Fruit fly (Drosophila melanogaster) whole organism, embryonic: ENCODE data around the gene Mettl5.

Experiments
- Ada2b ChIP-seq: fragments of 200-800 bp; sonication (Bioruptor generic); IDR thresholded peaks from 2 replicates; pipeline ENCODE4 v1.3.6; 2022; ENCODE audit warnings: missing biosample characterization, missing genetic modification characterization
- Atf3 ChIP-seq: fragments of 200-800 bp; sonication (Bioruptor generic); optimal IDR thresholded peaks from 3 replicates; lab custom pipeline; 2016; ENCODE audit warnings: missing biosample characterization, missing genetic modification characterization
- CG10543 ChIP-seq: fragments of 200-800 bp; sonication (Bioruptor generic); optimal IDR thresholded peaks from 3 replicates; lab custom pipeline; 2017; ENCODE audit warnings: missing biosample characterization, mild to moderate bottlenecking, missing genetic modification characterization, moderate library complexity
- CG10565 ChIP-seq: fragments of 200-800 bp; sonication (Bioruptor generic); optimal IDR thresholded peaks from 3 replicates; lab custom pipeline; 2016; ENCODE audit warnings: missing biosample characterization, mild to moderate bottlenecking, missing genetic modification characterization
- CG10959 ChIP-seq: fragments of 200-800 bp; sonication (Bioruptor generic); IDR thresholded peaks from 2 replicates; pipeline ENCODE4 v1.3.6; 2022; ENCODE audit warnings: missing biosample characterization, missing genetic modification characterization
- CG12769 ChIP-seq: fragments of 200-800 bp; sonication (Bioruptor generic); optimal IDR thresholded peaks from 2 replicates; lab custom pipeline; 2019; ENCODE audit warnings: missing biosample characterization, mild to moderate bottlenecking, missing genetic modification characterization, moderate library complexity
- CG12942 ChIP-seq: fragments of 200-800 bp; sonication (Bioruptor generic); optimal IDR thresholded peaks from 3 replicates; lab custom pipeline; 2016; ENCODE audit warnings: missing biosample characterization, missing genetic modification characterization
- CG13624 ChIP-seq: fragments of 200-800 bp; sonication (Bioruptor generic); optimal IDR thresholded peaks from 2 replicates; lab custom pipeline; 2016; ENCODE audit warnings: missing biosample characterization, missing genetic modification characterization
- CG15269 ChIP-seq: fragments of 200-800 bp; sonication (Bioruptor generic); optimal IDR thresholded peaks from 2 replicates; lab custom pipeline; 2018; ENCODE audit warnings: missing biosample characterization, mild to moderate bottlenecking, missing genetic modification characterization, moderate library complexity
- CG1529 ChIP-seq: fragments of 200-800 bp; sonication (Bioruptor generic); optimal IDR thresholded peaks from 3 replicates; lab custom pipeline; 2018; ENCODE audit warnings: missing biosample characterization, missing genetic modification characterization
- CG1602 ChIP-seq: fragments of 200-800 bp; sonication (Bioruptor generic); optimal IDR thresholded peaks from 3 replicates; lab custom pipeline; 2016; ENCODE audit warnings: missing biosample characterization, missing genetic modification characterization
- CG16813 ChIP-seq: fragments of 200-800 bp; sonication (Bioruptor generic); IDR thresholded peaks from 3 replicates; pipeline ENCODE4 v1.3.6; 2022; ENCODE audit warnings: missing biosample characterization, missing genetic modification characterization; ENCODE audit not compliant: partially characterized antibody
- CG17385 ChIP-seq: fragments of 200-800 bp; sonication (Bioruptor generic); optimal IDR thresholded peaks from 3 replicates; lab custom pipeline; 2018; ENCODE audit warnings: missing biosample characterization, mild to moderate bottlenecking, missing genetic modification characterization
- CG2120 ChIP-seq: fragments of 200-800 bp; sonication (Bioruptor generic); optimal IDR thresholded peaks from 3 replicates; lab custom pipeline; 2016; ENCODE audit warnings: missing biosample characterization, missing genetic modification characterization
- CG3838 ChIP-seq: fragments of 200-800 bp; sonication (Bioruptor generic); optimal IDR thresholded peaks from 3 replicates; lab custom pipeline; 2016; ENCODE audit warnings: missing biosample characterization, missing genetic modification characterization
- CG3847 ChIP-seq: fragments of 200-800 bp; sonication (Bioruptor generic); IDR thresholded peaks from 2 replicates; pipeline ENCODE4 v1.3.6; 2022; ENCODE audit warnings: missing biosample characterization, missing genetic modification characterization
- CG4360 ChIP-seq: fragments of 200-800 bp; sonication (Bioruptor generic); IDR thresholded peaks from 2 replicates; pipeline ENCODE4 v1.3.6; 2022; ENCODE audit warnings: missing biosample characterization, missing genetic modification characterization
- CG6272 ChIP-seq: fragments of 200-800 bp; sonication (Bioruptor generic); IDR thresholded peaks from 2 replicates; pipeline ENCODE4 v1.3.6; 2022; ENCODE audit warnings: missing biosample characterization, missing genetic modification characterization
- CG8359 ChIP-seq: fragments of 200-800 bp; sonication (Bioruptor generic); optimal IDR thresholded peaks from 2 replicates; lab custom pipeline; 2017; ENCODE audit warnings: missing biosample characterization, mild to moderate bottlenecking, missing genetic modification characterization, borderline replicate concordance
- CG8924 ChIP-seq: fragments of 200-800 bp; optimal IDR thresholded peaks from 3 replicates; lab custom pipeline; 2019; ENCODE audit warnings: missing biosample characterization, mild to moderate bottlenecking, missing genetic modification characterization, moderate library complexity
- CG9609 ChIP-seq: fragments of 200-800 bp; sonication (Bioruptor generic); optimal IDR thresholded peaks from 3 replicates; lab custom pipeline; 2016; ENCODE audit warnings: missing biosample characterization, missing genetic modification characterization
- CG9797 ChIP-seq: fragments of 200-800 bp; sonication (Bioruptor generic); optimal IDR thresholded peaks from 3 replicates; lab custom pipeline; 2018; ENCODE audit warnings: missing biosample characterization, mild to moderate bottlenecking, missing genetic modification characterization
- CTCF ChIP-seq: fragments of 200-800 bp; sonication (Bioruptor generic); optimal IDR thresholded peaks from 2 replicates; lab custom pipeline; 2017; ENCODE audit warnings: missing biosample characterization, mild to moderate bottlenecking, missing genetic modification characterization, moderate library complexity
- Doc2 ChIP-seq: fragments of 200-800 bp; sonication (Bioruptor generic); IDR thresholded peaks from 2 replicates; pipeline ENCODE4 v1.3.6; 2022; ENCODE audit warnings: missing biosample characterization, missing genetic modification characterization
- Dref ChIP-seq: fragments of 200-800 bp; sonication (Bioruptor generic); IDR thresholded peaks from 2 replicates; pipeline ENCODE4 v1.3.6; 2022; ENCODE audit warnings: missing biosample characterization, missing genetic modification characterization
- Ets65A ChIP-seq: fragments of 200-800 bp; sonication (Bioruptor generic); peaks from one replicate; lab custom pipeline; 2016; ENCODE audit warnings: missing biosample characterization, missing genetic modification characterization
- Fer1 ChIP-seq: fragments of 200-800 bp; sonication (Bioruptor generic); optimal IDR thresholded peaks from 2 replicates; lab custom pipeline; 2017; ENCODE audit warnings: missing biosample characterization, mild to moderate bottlenecking, missing genetic modification characterization
- Fer2 ChIP-seq: fragments of 200-800 bp; sonication (Bioruptor generic); optimal IDR thresholded peaks from 2 replicates; lab custom pipeline; 2018; ENCODE audit warnings: missing biosample characterization, mild to moderate bottlenecking, missing genetic modification characterization, moderate library complexity
- GATAe ChIP-seq: fragments of 200-800 bp; sonication (Bioruptor generic); conservative IDR thresholded peaks from 2 replicates; pipeline ENCODE4 v1.3.6; 2022; ENCODE audit warnings: missing biosample characterization, missing genetic modification characterization
- HLH4C ChIP-seq: fragments of 200-800 bp; sonication (Bioruptor generic); IDR thresholded peaks from 3 replicates; pipeline ENCODE4 v1.3.6; 2022; ENCODE audit warnings: missing biosample characterization, missing genetic modification characterization; ENCODE audit not compliant: partially characterized antibody
- Hmr ChIP-seq: fragments of 200-800 bp; sonication (Bioruptor generic); optimal IDR thresholded peaks from 3 replicates; lab custom pipeline; 2017; ENCODE audit warnings: mild to moderate bottlenecking, missing biosample characterization, missing genetic modification reagents, missing genetic modification characterization
- Jarid2 ChIP-seq: fragments of 200-800 bp; sonication (Bioruptor generic); optimal IDR thresholded peaks from 3 replicates; lab custom pipeline; 2017; ENCODE audit warnings: mild to moderate bottlenecking, missing biosample characterization, missing genetic modification reagents, missing genetic modification characterization
- Med ChIP-seq: fragments of 200-800 bp; sonication (Bioruptor generic); peaks from one replicate; lab custom pipeline; 2016; ENCODE audit warnings: missing biosample characterization, missing genetic modification characterization, mild to moderate bottlenecking, inconsistent platforms, moderate library complexity
- Nf-YC ChIP-seq: fragments of 200-800 bp; optimal IDR thresholded peaks from 3 replicates; lab custom pipeline; 2019; ENCODE audit warnings: missing biosample characterization, mild to moderate bottlenecking, missing genetic modification characterization, moderate library complexity
- Opbp ChIP-seq: fragments of 200-800 bp; sonication (Bioruptor generic); IDR thresholded peaks from 3 replicates; pipeline ENCODE4 v1.3.6; 2022; ENCODE audit warnings: missing biosample characterization, missing genetic modification characterization; ENCODE audit not compliant: partially characterized antibody
- Pdp1 ChIP-seq, 2 experiments: fragments of 200-800 bp; sonication (Bioruptor generic); optimal IDR thresholded peaks; 3 replicates each; lab custom pipeline; 2016; ENCODE audit warnings: missing biosample characterization in 2 of 2, missing genetic modification characterization in 2 of 2, mild to moderate bottlenecking in 1 of 2, moderate library complexity in 1 of 2
- Rfx ChIP-seq: fragments of 200-800 bp; sonication (Bioruptor generic); IDR thresholded peaks from 2 replicates; pipeline ENCODE4 v1.3.6; 2022; ENCODE audit warnings: missing biosample characterization, missing genetic modification characterization
- Taf1 ChIP-seq: fragments of 200-800 bp; sonication (Bioruptor generic); IDR thresholded peaks from 2 replicates; pipeline ENCODE4 v1.3.6; 2022; ENCODE audit warnings: missing biosample characterization, missing genetic modification characterization
- ac ChIP-seq: fragments of 200-800 bp; sonication (Bioruptor generic); optimal IDR thresholded peaks from 3 replicates; lab custom pipeline; 2017; ENCODE audit warnings: missing biosample characterization, mild to moderate bottlenecking, missing genetic modification characterization
- chinmo ChIP-seq: fragments of 200-800 bp; sonication (Bioruptor generic); IDR thresholded peaks from 4 replicates; pipeline ENCODE4 v1.3.6; 2022; ENCODE audit warnings: missing biosample characterization, missing genetic modification characterization; ENCODE audit not compliant: partially characterized antibody
- crol ChIP-seq: fragments of 200-800 bp; sonication (Bioruptor generic); IDR thresholded peaks from 2 replicates; pipeline ENCODE4 v1.3.6; 2022; ENCODE audit warnings: missing biosample characterization, missing genetic modification characterization
- exex ChIP-seq: fragments of 200-800 bp; sonication (Bioruptor generic); optimal IDR thresholded peaks from 4 replicates; lab custom pipeline; 2018; ENCODE audit warnings: missing biosample characterization, mild to moderate bottlenecking, missing genetic modification characterization, moderate library complexity
- grn ChIP-seq: fragments of 200-800 bp; sonication (Bioruptor generic); optimal IDR thresholded peaks from 3 replicates; lab custom pipeline; 2017; ENCODE audit warnings: missing biosample characterization, missing genetic modification characterization
- ind ChIP-seq: fragments of 200-800 bp; sonication (Bioruptor generic); optimal IDR thresholded peaks from 3 replicates; lab custom pipeline; 2016; ENCODE audit warnings: missing biosample characterization, missing genetic modification characterization
- lilli ChIP-seq: fragments of 200-800 bp; sonication (Bioruptor generic); optimal IDR thresholded peaks from 3 replicates; lab custom pipeline; 2016; ENCODE audit warnings: missing biosample characterization, missing genetic modification characterization
- nom ChIP-seq: fragments of 200-800 bp; sonication (Bioruptor generic); optimal IDR thresholded peaks from 2 replicates; lab custom pipeline; 2017; ENCODE audit warnings: missing biosample characterization, missing genetic modification characterization, mild to moderate bottlenecking, moderate library complexity, missing genetic modification reagents
- org-1 ChIP-seq: fragments of 200-800 bp; sonication (Bioruptor generic); optimal IDR thresholded peaks from 2 replicates; lab custom pipeline; 2017; ENCODE audit warnings: missing biosample characterization, missing genetic modification characterization
- repo ChIP-seq: fragments of 200-800 bp; sonication (Bioruptor generic); optimal IDR thresholded peaks from 2 replicates; lab custom pipeline; 2016; ENCODE audit warnings: missing biosample characterization, missing genetic modification characterization
- slbo ChIP-seq: fragments of 200-800 bp; sonication (Bioruptor generic); IDR thresholded peaks from 2 replicates; pipeline ENCODE4 v1.3.6; 2022; ENCODE audit warnings: missing biosample characterization, missing genetic modification characterization
- sug ChIP-seq: fragments of 200-800 bp; optimal IDR thresholded peaks from 2 replicates; lab custom pipeline; 2019; ENCODE audit warnings: missing biosample characterization, mild to moderate bottlenecking, missing genetic modification characterization, moderate library complexity

Gene Mettl5

dm6 chr3L:19258199-19258598 lies 5.4 kb upstream of the Mettl5 start (continued):
- TF ChIP-seq Pdp1 (GFP tag; optimal IDR thresholded peaks at IDR 0.05; lab: Kevin White, UChicago) (peak in 1 of 2 experiments; percentile 63), Nf-YC (no peak), Doc2 (GFP tag; lab: Robert Waterston, UW) (no peak), sug (peak; percentile 93), CG10543 (GFP tag; lab: Kevin White, UChicago) (peak; percentile 27), grn (GFP tag; lab: Kevin White, UChicago) (peak; percentile 77), CG10959 (GFP tag; lab: Robert Waterston, UW) (no peak), Dref (no peak), exex (tag; lab: Kevin White, UChicago) (peak; percentile 86), CG15269 (tag; lab: Kevin White, UChicago) (no peak), GATAe (GFP tag; lab: Robert Waterston, UW) (0 out of 2 replicates have a peak, but pooled peaks have one; percentile 31), CG1529 (no peak), Opbp (no peak), Atf3 (GFP tag; lab: Kevin White, UChicago) (no peak), lilli (GFP tag; lab: Kevin White, UChicago) (no peak), ac (GFP tag; lab: Kevin White, UChicago) (no peak)

- TF ChIP-seq CG13624 (peak; percentile 1), CG12769 (tag; lab: Kevin White, UChicago) (peak; percentile 45), CG8924 (peak; percentile 23), slbo (GFP tag; lab: Robert Waterston, UW) (peak; percentile 68), Ada2b (GFP tag; lab: Robert Waterston, UW) (0 out of 2 replicates have a peak, but pooled peaks have one; percentile 12), Ets65A (GFP tag; lab: Kevin White, UChicago) (peak; percentile 82), CG10565 (GFP tag; lab: Kevin White, UChicago) (no peak), Jarid2 (peak; percentile 17), ind (peak; percentile 21), CG9609 (GFP tag; lab: Kevin White, UChicago) (no peak), CG2120 (GFP tag; lab: Kevin White, UChicago) (peak; percentile 39), CG15269 (tag; lab: Kevin White, UChicago) (no peak), CG9797 (GFP tag; lab: Kevin White, UChicago) (peak; percentile 51), Rfx (GFP tag; lab: Robert Waterston, UW) (0 out of 2 replicates have a peak, but pooled peaks have one; percentile 10), HLH4C (peak; percentile 27; the same call in 1 of the 3 replicates), CTCF (GFP tag; lab: Kevin White, UChicago) (no peak), chinmo (peak; percentile 88; the same call in 1 of the 4 replicates), CG1602 (GFP tag; lab: Kevin White, UChicago) (peak; percentile 10), CG16813 (peak; percentile 19; the same call in 1 of the 3 replicates), CG8359 (GFP tag; lab: Kevin White, UChicago) (no peak), nom (GFP tag; lab: Kevin White, UChicago) (peak; percentile 3), repo (GFP tag; lab: Kevin White, UChicago) (no peak), CG4360 (peak; percentile 74), org-1 (GFP tag; lab: Kevin White, UChicago) (no peak), Fer1 (GFP tag; lab: Kevin White, UChicago) (peak; percentile 7), Taf1 (0 out of 2 replicates have a peak, but pooled peaks have one; percentile 12), crol (GFP tag; lab: Robert Waterston, UW) (peak; percentile 88), Med (peak; percentile 78), CG3838 (GFP tag; lab: Kevin White, UChicago) (no peak), Hmr (GFP tag; lab: Kevin White, UChicago) (peak; percentile 20), Fer2 (tag; lab: Kevin White, UChicago) (no peak), CG17385 (peak; percentile 87), CG12942 (no peak), CG3847 (peak; percentile 26), CG6272 (GFP tag; lab: Robert Waterston, UW) (0 out of 2 replicates have a peak, but pooled peaks have one; percentile 25)
Measured at dm6 chr3L:19260278-19260803, 3.2 kb upstream of the Mettl5 start, which contains the start of gene nes. nes (minus strand) TSS chr3L:19260679.
